Fruit fly (Drosophila melanogaster): Measurements from ENCODE around the gene vret.

dm6 chr3R:22753895-22754774 lies 8.8 kb upstream of the vret start:
- no peak for TF ChIP-seq Nf-YA (GFP tag; IDR thresholded peaks at IDR 0.05)
- no peak; the same call in 1 of the 2 replicates for TF ChIP-seq CG31224 (GFP tag; IDR thresholded peaks at IDR 0.05)
- peak; percentile 60 for TF ChIP-seq Asciz (GFP tag; optimal IDR thresholded peaks at IDR 0.05)
- TF ChIP-seq Max (GFP tag; optimal IDR thresholded peaks at IDR 0.05), result no peak
- TF ChIP-seq CG7928 (GFP tag; optimal IDR thresholded peaks at IDR 0.05), result no peak
- TF ChIP-seq CG9437 (GFP tag; optimal IDR thresholded peaks at IDR 0.05), result peak; percentile 81
- TF ChIP-seq cad (GFP tag; optimal IDR thresholded peaks at IDR 0.05), result no peak
- peak; percentile 55 for TF ChIP-seq Atf-2 (GFP tag; optimal IDR thresholded peaks at IDR 0.05)
- TF ChIP-seq inv (GFP tag; IDR thresholded peaks at IDR 0.05; ENCODE audit: partially characterized antibody), result no peak
- no peak for TF ChIP-seq CG31388 (GFP tag; optimal IDR thresholded peaks at IDR 0.05)
- TF ChIP-seq Ets65A (GFP tag), result peak; percentile 90
- TF ChIP-seq lov (optimal IDR thresholded peaks at IDR 0.05), result no peak
- 0 out of 3 replicates have a peak, but pooled peaks have one; percentile 55 for TF ChIP-seq lov (GFP tag; IDR thresholded peaks at IDR 0.05)
- peak; percentile 79 for TF ChIP-seq Gug (GFP tag; IDR thresholded peaks at IDR 0.05)
- TF ChIP-seq CG18764 (GFP tag; optimal IDR thresholded peaks at IDR 0.05), result no peak

Measured in whole organism, embryonic.